Fruit fly (Drosophila melanogaster) whole organism, adult: ENCODE measurements around the gene CG7298.

Experiments used
- CG11617 ChIP-seq: fragments of 200-800 bp; sonication (Bioruptor generic); optimal IDR thresholded peaks from 2 replicates; lab custom pipeline; 2017; ENCODE audit warnings: mild to moderate bottlenecking, missing biosample characterization, missing genetic modification reagents, missing genetic modification characterization
- CG14711 ChIP-seq: fragments of 200-800 bp; sonication (Bioruptor generic); optimal IDR thresholded peaks from 2 replicates; lab custom pipeline; 2018; ENCODE audit warnings: missing biosample characterization, mild to moderate bottlenecking, missing genetic modification characterization, moderate library complexity
- CG1620 ChIP-seq: fragments of 200-800 bp; sonication (Bioruptor generic); optimal IDR thresholded peaks from 2 replicates; lab custom pipeline; 2016; ENCODE audit warnings: missing biosample characterization, missing genetic modification characterization
- CG5204 ChIP-seq: fragments of 200-800 bp; sonication (Bioruptor generic); optimal IDR thresholded peaks from 2 replicates; lab custom pipeline; 2016; ENCODE audit warnings: missing biosample characterization, missing genetic modification characterization
- CG7045 ChIP-seq: fragments of 200-800 bp; sonication (Bioruptor generic); optimal IDR thresholded peaks from 2 replicates; lab custom pipeline; 2017; ENCODE audit warnings: missing biosample characterization, mild to moderate bottlenecking, missing genetic modification characterization
- CG7101 ChIP-seq: fragments of 200-800 bp; sonication (Bioruptor generic); optimal IDR thresholded peaks from 2 replicates; lab custom pipeline; 2018; ENCODE audit warnings: missing biosample characterization, mild to moderate bottlenecking, missing genetic modification characterization, moderate library complexity
- Crg-1 ChIP-seq: fragments of 200-800 bp; sonication (Bioruptor generic); optimal IDR thresholded peaks from 2 replicates; lab custom pipeline; 2016; ENCODE audit warnings: missing biosample characterization, missing genetic modification characterization
- Hr96 ChIP-seq: fragments of 200-800 bp; sonication (Bioruptor generic); optimal IDR thresholded peaks from 2 replicates; lab custom pipeline; 2016; ENCODE audit warnings: missing biosample characterization, missing genetic modification characterization
- Mnt ChIP-seq: fragments of 200-800 bp; sonication (Bioruptor generic); optimal IDR thresholded peaks from 2 replicates; lab custom pipeline; 2016; ENCODE audit warnings: missing biosample characterization, mild to moderate bottlenecking, missing genetic modification characterization
- bab1 ChIP-seq: fragments of 200-800 bp; sonication (Bioruptor generic); optimal IDR thresholded peaks from 3 replicates; lab custom pipeline; 2019; ENCODE audit warnings: missing biosample characterization, mild to moderate bottlenecking, missing genetic modification characterization, moderate library complexity
- cnc ChIP-seq, 2 experiments: fragments of >200 bp; optimal IDR thresholded peaks; 2 replicates each; lab custom pipeline; 2017
- kay ChIP-seq: fragments of 200-800 bp; sonication (Bioruptor generic); peaks from one replicate; lab custom pipeline; 2016; ENCODE audit warnings: missing biosample characterization, missing genetic modification characterization, borderline replicate concordance
- pad ChIP-seq: fragments of 200-800 bp; sonication (Bioruptor generic); optimal IDR thresholded peaks from 3 replicates; lab custom pipeline; 2017; ENCODE audit warnings: missing biosample characterization, missing genetic modification characterization, mild to moderate bottlenecking, moderate library complexity, missing genetic modification reagents
- toe ChIP-seq: fragments of 200-800 bp; sonication (Bioruptor generic); optimal IDR thresholded peaks from 2 replicates; lab custom pipeline; 2016; ENCODE audit warnings: missing biosample characterization, missing genetic modification characterization

DNA sequence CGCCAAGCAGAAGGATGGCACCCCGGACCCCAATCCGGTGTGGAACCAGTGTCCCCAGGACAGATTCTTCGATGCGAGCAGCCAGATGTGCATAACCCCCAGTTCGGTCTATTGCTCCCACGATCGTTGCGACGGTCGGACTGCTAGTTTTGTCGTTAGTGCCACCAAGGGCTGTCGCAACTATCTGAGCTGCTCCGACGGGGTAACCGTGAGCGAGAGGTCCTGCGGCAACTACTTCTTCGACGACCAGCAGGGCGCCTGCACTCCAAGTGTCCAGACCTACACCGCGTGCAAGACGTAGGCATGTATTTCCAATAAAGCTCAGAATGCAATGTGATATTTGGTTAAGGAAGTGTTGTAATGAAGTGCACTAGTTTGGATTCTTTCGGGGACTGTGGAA, 19.1 kb upstream of the CG7298 start:
- TF ChIP-seq CG14711 (tag; lab: Kevin White, UChicago) (no peak), pad (GFP tag; lab: Kevin White, UChicago) (no peak), CG7045 (no peak), kay (GFP tag; lab: Kevin White, UChicago) (no peak), CG5204 (GFP tag; lab: Kevin White, UChicago) (no peak), bab1 (GFP tag; lab: Kevin White, UChicago) (no peak), cnc (optimal IDR thresholded peaks at IDR 0.05; lab: Kevin White, UChicago) (no peak), toe (GFP tag; lab: Kevin White, UChicago) (no peak), CG7101 (tag; lab: Kevin White, UChicago) (no peak), CG11617 (GFP tag; lab: Kevin White, UChicago) (no peak), CG1620 (GFP tag; lab: Kevin White, UChicago) (no peak), Mnt (GFP tag; lab: Kevin White, UChicago) (no peak), Crg-1 (GFP tag; lab: Kevin White, UChicago) (no peak), Hr96 (no peak)
